Worm (Caenorhabditis elegans): ENCODE data around the gene Y32B12B.1.

DNA sequence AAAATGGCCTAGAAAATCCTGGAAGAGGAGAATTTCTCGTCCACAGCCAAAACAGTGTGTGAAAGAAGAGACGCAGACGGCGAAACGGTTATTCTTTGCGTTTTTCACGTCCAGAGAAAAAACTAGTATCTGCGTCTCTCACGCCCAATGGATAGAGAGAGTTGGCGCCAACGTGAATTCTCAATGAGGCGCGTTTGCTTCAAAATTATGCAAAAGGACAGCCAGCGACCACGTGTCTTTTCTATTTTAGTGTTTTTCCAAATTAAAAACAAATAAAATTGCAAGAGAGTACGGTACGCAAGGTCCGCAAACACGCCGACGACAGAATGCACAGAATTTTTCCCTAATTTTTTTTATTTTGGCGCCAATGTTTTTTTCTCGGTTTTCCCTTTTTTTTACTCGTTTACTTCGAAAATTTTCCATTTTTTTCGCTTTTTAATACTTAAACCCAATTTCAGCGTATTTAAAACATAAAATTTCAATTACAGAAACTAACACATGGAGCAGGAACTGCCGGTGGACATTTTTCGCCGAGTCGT, 1.2 kb downstream of the Y32B12B.1 start, which contains the start of gene Y32B12B.2:
- TF ChIP-seq ztf-25 (GFP tag; IDR thresholded peaks at IDR 0.05) (no peak), T07F8.4 (tag; optimal IDR thresholded peaks at IDR 0.05) (no peak), ama-1 (optimal IDR thresholded peaks at IDR 0.05) (no peak), ama-1 (GFP tag; optimal IDR thresholded peaks at IDR 0.05) (no peak), F33H1.4 (GFP tag; IDR thresholded peaks at IDR 0.05) (no peak), Y53G8AR.9 (GFP tag; conservative IDR thresholded peaks at IDR 0.05) (0 out of 2 replicates have a peak, but pooled peaks have one; percentile 25), mxl-1 (tag; optimal IDR thresholded peaks at IDR 0.05) (no peak), snpc-4 (GFP tag; optimal IDR thresholded peaks at IDR 0.05) (no peak), snpc-4 (tag; optimal IDR thresholded peaks at IDR 0.05) (peak in 2 of 4 experiments; percentile 52 to 73), unc-62 (GFP tag; optimal IDR thresholded peaks at IDR 0.05) (no peak), dox-1 (GFP tag; IDR thresholded peaks at IDR 0.05) (peak; percentile 93), attf-6 (GFP tag; IDR thresholded peaks at IDR 0.05) (peak; percentile 56), hlh-26 (GFP tag; conservative IDR thresholded peaks at IDR 0.05) (no peak), ztf-18 (tag; optimal IDR thresholded peaks at IDR 0.05) (peak; percentile 46), ztf-26 (tag; optimal IDR thresholded peaks at IDR 0.05) (no peak)
